Worm (Caenorhabditis elegans) whole organism, early embryonic: ENCODE data around the gene Y54G2A.76.
"Not testable (repeated sequence)": the region's sequence is repeated elsewhere in the genome, so short reads cannot be mapped to it uniquely, and the experiment has no call there.

ENCODE experiments used
- B0310.2 ChIP-seq: sonication (generic microtip); optimal IDR thresholded peaks from 2 replicates; lab custom pipeline; 2016; ENCODE audit warnings: mild to moderate bottlenecking, missing genetic modification characterization, missing compliant biosample characterization
- F13C5.2 ChIP-seq: sonication (generic microtip); optimal IDR thresholded peaks from 2 replicates; lab custom pipeline; 2017; ENCODE audit warnings: mild to moderate bottlenecking, missing genetic modification characterization, inconsistent platforms, missing compliant biosample characterization
- aly-1 ChIP-seq: sonication (generic microtip); optimal IDR thresholded peaks from 2 replicates; lab custom pipeline; 2016; ENCODE audit warnings: missing genetic modification characterization, missing compliant biosample characterization
- ama-1 ChIP-seq: fragments of 150-350 bp; optimal IDR thresholded peaks from 2 replicates; lab custom pipeline; 2014
- ceh-13 ChIP-seq: fragments of 200-800 bp; sonication (Bioruptor generic); optimal IDR thresholded peaks from 2 replicates; lab custom pipeline; 2018; ENCODE audit warnings: mild to moderate bottlenecking, missing genetic modification characterization, missing compliant biosample characterization
- ceh-36 ChIP-seq: sonication (generic microtip); optimal IDR thresholded peaks from 2 replicates; lab custom pipeline; 2016; ENCODE audit warnings: missing genetic modification characterization, inconsistent platforms, missing compliant biosample characterization
- ets-7 ChIP-seq: sonication (generic microtip); optimal IDR thresholded peaks from 2 replicates; lab custom pipeline; 2016; ENCODE audit warnings: missing genotype, missing genetic modification characterization, missing compliant biosample characterization
- flt-1 ChIP-seq: fragments of 200-800 bp; sonication (Bioruptor generic); IDR thresholded peaks from 2 replicates; pipeline ENCODE4 v1.3.6; 2022; ENCODE audit warnings: missing genetic modification characterization, missing compliant biosample characterization
- hmbx-1 ChIP-seq: sonication (generic microtip); optimal IDR thresholded peaks from 2 replicates; lab custom pipeline; 2016; ENCODE audit warnings: mild to moderate bottlenecking, missing genetic modification characterization, missing compliant biosample characterization
- hmg-4 ChIP-seq: fragments of 200-800 bp; sonication (Bioruptor generic); optimal IDR thresholded peaks from 2 replicates; lab custom pipeline; 2018; ENCODE audit warnings: mild to moderate bottlenecking, missing genetic modification characterization, missing compliant biosample characterization
- hnd-1 ChIP-seq: sonication (generic microtip); optimal IDR thresholded peaks from 2 replicates; lab custom pipeline; 2016; ENCODE audit warnings: missing genetic modification characterization, missing compliant biosample characterization
- pes-1 ChIP-seq: fragments of 200-800 bp; sonication (Bioruptor generic); IDR thresholded peaks from 2 replicates; pipeline ENCODE4 v1.3.6; 2022; ENCODE audit warnings: missing genetic modification reagents, missing genetic modification characterization, missing compliant biosample characterization
- scrt-1 ChIP-seq: fragments of 200-800 bp; sonication (Bioruptor generic); IDR thresholded peaks from 2 replicates; pipeline ENCODE4 v1.3.6; 2022; ENCODE audit warnings: missing genetic modification characterization, missing compliant biosample characterization
- sea-1 ChIP-seq: fragments of 200-800 bp; sonication (Bioruptor generic); conservative IDR thresholded peaks from 2 replicates; pipeline ENCODE4 v1.3.6; 2022; ENCODE audit warnings: missing genetic modification characterization, missing compliant biosample characterization
- tbx-11 ChIP-seq: fragments of 200-800 bp; sonication (Bioruptor generic); IDR thresholded peaks from 2 replicates; pipeline ENCODE4 v1.3.6; 2022; ENCODE audit warnings: missing genetic modification characterization, missing compliant biosample characterization
- tbx-37 ChIP-seq: fragments of 200-800 bp; sonication (Bioruptor generic); conservative IDR thresholded peaks from 2 replicates; pipeline ENCODE4 v1.3.6; 2022; ENCODE audit warnings: missing genetic modification reagents, missing genetic modification characterization, missing compliant biosample characterization
- tra-4 ChIP-seq: sonication (generic microtip); optimal IDR thresholded peaks from 2 replicates; lab custom pipeline; 2017; ENCODE audit warnings: missing genetic modification characterization, missing compliant biosample characterization

Gene Y54G2A.76

DNA sequence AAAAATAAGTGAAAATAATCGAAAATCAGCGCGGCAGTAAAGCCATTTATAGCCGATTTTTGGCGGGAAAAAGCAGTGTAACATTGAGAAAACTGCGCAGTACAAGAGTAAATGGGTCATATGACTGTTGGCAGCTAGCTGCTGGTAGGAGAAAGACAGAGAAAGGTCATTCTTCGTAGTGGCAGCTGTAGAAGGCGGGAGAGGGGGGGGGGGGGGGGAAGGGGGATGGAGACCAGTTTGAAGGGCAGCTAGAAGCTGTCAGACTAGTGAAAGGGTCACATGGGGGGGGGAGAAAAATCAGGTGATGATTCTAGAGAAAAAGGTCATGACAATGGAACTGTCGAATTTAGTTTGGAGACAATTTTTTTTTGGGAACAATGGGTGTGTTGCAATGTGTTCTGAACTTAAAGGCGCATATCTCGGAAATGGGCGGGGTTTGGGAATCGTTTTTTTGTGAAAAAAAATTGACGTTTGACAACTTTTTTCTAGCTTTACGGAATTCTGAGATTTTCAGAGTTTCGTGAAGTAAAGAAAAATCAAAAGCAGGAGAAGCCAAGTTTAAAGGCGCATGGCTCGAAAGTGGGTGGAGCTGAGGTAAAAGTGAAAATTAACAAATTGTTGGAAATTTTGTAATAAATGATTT lies 36.9 kb upstream of the Y54G2A.76 start:
- no peak for TF ChIP-seq ceh-13 (GFP tag; lab: Kevin White, UChicago)

DNA sequence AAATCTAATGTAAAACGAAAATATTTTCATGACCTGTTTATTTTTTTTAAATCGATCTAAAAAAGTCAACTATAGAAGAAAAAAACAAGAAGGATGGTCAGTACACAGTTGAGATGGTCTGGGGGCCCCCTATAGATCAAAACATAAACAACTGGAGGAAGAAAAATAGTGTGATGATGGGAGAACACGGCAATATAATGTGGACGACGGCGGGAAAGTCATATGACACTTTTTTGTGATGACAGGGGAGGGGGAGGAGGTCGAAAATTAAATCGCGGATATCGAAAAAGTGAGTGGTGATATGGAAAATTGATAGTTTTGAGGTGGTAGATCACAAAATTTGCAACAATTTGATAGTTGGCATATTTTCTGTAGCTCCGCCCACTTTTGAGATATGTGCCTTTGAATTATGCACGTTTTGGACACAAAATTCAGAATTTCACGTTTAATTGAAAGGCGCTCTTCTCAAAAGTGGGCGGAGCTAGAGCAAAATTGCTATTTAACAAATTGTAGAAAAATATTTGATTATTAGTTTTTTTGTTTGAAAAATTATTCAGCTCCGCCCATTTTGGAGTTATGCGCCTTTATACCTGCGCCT lies 35.7 kb upstream of the Y54G2A.76 start:
- TF ChIP-seq tbx-37 (no peak), flt-1 (no peak), scrt-1 (GFP tag; lab: Robert Waterston, UW) (no peak), F13C5.2 (tag; lab: Kevin White, UChicago) (no peak), hnd-1 (tag; lab: Kevin White, UChicago) (no peak), sea-1 (GFP tag; lab: Robert Waterston, UW) (no peak), hmg-4 (GFP tag; lab: Kevin White, UChicago) (no peak), pes-1 (GFP tag; lab: Robert Waterston, UW) (no peak), aly-1 (no peak), tbx-11 (no peak), B0310.2 (tag; lab: Kevin White, UChicago) (no peak), tra-4 (tag; lab: Kevin White, UChicago) (no peak), ceh-13 (GFP tag; lab: Kevin White, UChicago) (no peak), ama-1 (lab: Kevin White, UChicago) (no peak), hmbx-1 (tag; lab: Kevin White, UChicago) (no peak), ets-7 (tag; lab: Kevin White, UChicago) (no peak), ceh-36 (tag; lab: Kevin White, UChicago) (no peak)

DNA sequence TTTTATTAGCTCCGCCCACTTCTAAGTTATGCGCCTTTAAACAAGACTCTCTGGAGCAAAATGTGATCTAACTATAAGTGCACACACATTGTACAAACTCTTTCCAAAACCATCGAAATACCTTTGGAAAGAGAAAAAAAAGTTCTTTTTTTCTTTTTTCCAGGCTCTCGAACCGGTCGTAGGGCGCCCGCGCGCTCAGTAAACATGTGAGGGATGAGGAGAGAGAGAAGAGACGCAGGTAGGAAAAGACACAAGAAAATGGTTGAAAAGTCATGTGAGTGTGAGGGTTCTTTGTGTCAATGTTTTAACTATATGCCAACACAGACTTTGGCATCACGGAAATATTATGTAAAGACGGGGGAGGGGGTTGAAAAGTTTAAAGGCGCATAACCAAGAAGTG lies 34.7 kb upstream of the Y54G2A.76 start:
- TF ChIP-seq ama-1 (lab: Kevin White, UChicago) (no peak), F13C5.2 (tag; lab: Kevin White, UChicago) (no peak), ets-7 (tag; lab: Kevin White, UChicago) (no peak), pes-1 (GFP tag; lab: Robert Waterston, UW) (no peak), scrt-1 (GFP tag; lab: Robert Waterston, UW) (no peak), B0310.2 (tag; lab: Kevin White, UChicago) (no peak), hnd-1 (tag; lab: Kevin White, UChicago) (no peak), sea-1 (GFP tag; lab: Robert Waterston, UW) (no peak), hmbx-1 (tag; lab: Kevin White, UChicago) (no peak), flt-1 (no peak)

DNA sequence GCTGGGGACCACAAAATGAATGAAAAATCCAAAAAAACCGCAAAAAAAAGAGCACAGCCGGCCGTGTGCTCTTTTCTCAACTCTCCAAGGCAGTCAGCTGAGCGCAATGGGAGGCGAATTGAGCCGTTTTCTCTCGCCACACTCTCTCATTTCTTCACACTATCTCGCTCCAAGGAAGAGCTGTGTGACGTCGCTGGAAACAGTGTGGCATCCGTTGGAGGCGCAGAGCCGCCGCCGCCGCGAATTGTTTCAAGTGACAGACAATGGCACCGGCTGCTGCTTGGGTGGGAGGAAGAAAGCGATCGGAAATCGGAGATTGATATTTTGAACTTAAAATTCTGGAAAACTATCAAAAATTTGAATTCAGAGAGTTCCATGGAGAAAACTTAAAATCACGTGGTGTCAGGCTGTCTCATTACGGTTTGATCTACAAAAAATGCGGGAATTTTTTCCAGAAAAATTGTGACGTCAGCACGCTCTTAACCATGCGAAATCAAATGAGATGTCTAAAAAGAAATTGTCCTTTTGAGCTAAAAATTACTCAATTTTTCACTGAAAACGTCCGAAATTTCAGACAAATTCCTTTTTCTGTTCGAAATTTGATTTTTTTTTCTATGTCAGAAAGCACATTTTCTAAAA lies 33.1 kb upstream of the Y54G2A.76 start:
- TF ChIP-seq aly-1 (no peak), tra-4 (tag; lab: Kevin White, UChicago) (no peak), scrt-1 (GFP tag; lab: Robert Waterston, UW) (no peak), sea-1 (GFP tag; lab: Robert Waterston, UW) (no peak), hmbx-1 (tag; lab: Kevin White, UChicago) (no peak), F13C5.2 (tag; lab: Kevin White, UChicago) (no peak), ceh-36 (tag; lab: Kevin White, UChicago) (no peak)

DNA sequence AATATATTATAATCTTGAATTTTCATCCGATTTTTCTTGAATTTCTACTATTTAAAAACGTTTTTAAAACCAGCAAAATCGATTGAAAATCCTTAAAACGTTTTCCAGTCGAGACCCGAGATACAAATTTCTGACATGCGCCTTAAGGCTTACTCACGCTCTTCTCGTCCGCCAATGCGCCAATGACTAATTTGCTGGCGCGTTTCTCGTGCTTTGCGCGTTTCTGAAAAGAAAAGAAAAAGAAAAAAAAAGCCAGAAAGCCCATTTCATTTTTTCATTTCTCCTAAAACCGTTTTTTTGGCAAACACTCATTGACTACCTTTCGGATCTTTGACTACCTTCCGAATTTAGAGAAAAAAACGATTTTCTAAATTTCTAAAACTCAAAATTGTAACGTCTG lies 32.5 kb upstream of the Y54G2A.76 start:
- TF ChIP-seq hnd-1 (tag; lab: Kevin White, UChicago) = no peak
- TF ChIP-seq pes-1 (GFP tag; lab: Robert Waterston, UW) = no peak
- TF ChIP-seq flt-1 = no peak
- no peak for TF ChIP-seq tra-4 (tag; lab: Kevin White, UChicago)
- no peak for TF ChIP-seq sea-1 (GFP tag; lab: Robert Waterston, UW)
- TF ChIP-seq aly-1 = no peak
- no peak for TF ChIP-seq ets-7 (tag; lab: Kevin White, UChicago)
- no peak for TF ChIP-seq F13C5.2 (tag; lab: Kevin White, UChicago)
- TF ChIP-seq ama-1 (lab: Kevin White, UChicago) = no peak
- no peak for TF ChIP-seq tbx-37
- no peak for TF ChIP-seq hmbx-1 (tag; lab: Kevin White, UChicago)

DNA sequence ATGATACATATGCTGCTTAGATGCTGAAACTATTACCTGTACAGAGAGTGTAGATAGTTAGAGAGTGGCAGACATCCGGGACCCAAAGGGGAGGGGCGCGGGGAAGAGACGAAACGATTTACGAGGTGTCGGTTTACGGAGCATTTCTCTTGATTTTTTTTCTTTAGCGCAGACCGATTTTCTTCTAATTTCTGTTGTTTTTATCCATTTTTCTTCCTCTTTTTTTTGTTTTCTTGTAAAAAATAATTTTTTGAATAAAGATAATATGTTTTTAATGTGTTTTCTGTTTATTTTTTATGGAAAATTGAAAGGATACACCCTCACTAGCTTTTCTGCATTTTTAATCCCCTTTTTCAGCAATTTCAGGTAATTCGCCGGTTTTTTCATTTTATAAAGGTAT lies 31.4 kb upstream of the Y54G2A.76 start, which contains the start of gene Y54G2A.72:
TSS of gene Y54G2A.72 (plus strand) at position 301 of the 400 bp plus-strand sequence.
- not testable (repeated sequence) for TF ChIP-seq hmbx-1 (tag; lab: Kevin White, UChicago); tbx-37; ceh-36 (tag; lab: Kevin White, UChicago)

DNA sequence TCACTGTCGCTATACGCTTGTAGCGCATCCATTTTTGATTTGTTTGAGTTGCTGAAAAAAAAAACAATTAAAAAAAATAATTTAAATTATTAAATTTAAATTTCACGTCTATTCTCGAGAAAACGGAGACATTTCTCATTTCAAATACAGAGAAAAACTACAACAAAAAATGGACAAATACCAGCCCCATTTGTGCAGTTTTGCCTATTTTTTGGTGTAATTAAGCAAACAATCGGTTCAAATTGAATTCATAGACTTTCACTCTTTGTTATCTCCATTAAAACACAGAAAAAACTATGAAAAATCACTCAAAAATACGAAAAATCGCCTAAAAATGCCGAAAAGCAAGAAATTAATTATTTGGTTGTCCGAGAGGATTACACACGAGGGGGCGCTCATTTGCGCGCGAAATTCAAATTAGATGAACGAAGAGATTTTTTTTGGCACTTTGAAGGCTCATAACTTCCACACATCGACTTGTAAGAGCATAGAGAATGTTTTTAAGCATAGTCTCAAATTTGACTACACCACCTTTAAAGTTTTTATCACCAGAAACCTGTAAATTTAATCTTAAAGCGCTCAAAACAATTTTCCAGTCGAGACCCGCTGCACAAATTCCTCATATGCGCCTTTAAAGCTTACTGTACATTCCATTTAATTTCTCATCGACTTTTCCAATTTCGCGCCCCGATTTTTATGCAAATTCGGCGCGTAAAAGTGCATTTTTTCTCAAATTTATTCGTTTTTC lies 26.2 kb upstream of the Y54G2A.76 start, which contains the start of gene Y54G2A.12:
TSS of gene Y54G2A.12 (minus strand) at position 51 of the 748 bp plus-strand sequence.
- TF ChIP-seq tra-4 (tag; lab: Kevin White, UChicago) (no peak), ceh-13 (GFP tag; lab: Kevin White, UChicago) (no peak), hmg-4 (GFP tag; lab: Kevin White, UChicago) (no peak), sea-1 (GFP tag; lab: Robert Waterston, UW) (no peak), B0310.2 (tag; lab: Kevin White, UChicago) (no peak), ama-1 (lab: Kevin White, UChicago) (no peak), pes-1 (GFP tag; lab: Robert Waterston, UW) (no peak), ceh-36 (tag; lab: Kevin White, UChicago) (no peak), aly-1 (no peak), ets-7 (tag; lab: Kevin White, UChicago) (no peak), tbx-11 (no peak), hnd-1 (tag; lab: Kevin White, UChicago) (no peak), flt-1 (no peak), tbx-37 (no peak), F13C5.2 (tag; lab: Kevin White, UChicago) (no peak), hmbx-1 (tag; lab: Kevin White, UChicago) (no peak), scrt-1 (GFP tag; lab: Robert Waterston, UW) (no peak)
